Fruit fly (Drosophila melanogaster) whole organism, embryonic: ENCODE data around the gene tbrd-1.

Experiments
- Aef1 ChIP-seq: fragments of 200-800 bp; sonication (Bioruptor generic); IDR thresholded peaks from 3 replicates; pipeline ENCODE4 v1.3.6; 2022; ENCODE audit warnings: missing biosample characterization, missing genetic modification characterization
- Antp ChIP-seq: fragments of 200-800 bp; sonication (Bioruptor generic); optimal IDR thresholded peaks from 3 replicates; lab custom pipeline; 2016; ENCODE audit warnings: missing biosample characterization, missing genetic modification characterization
- B-H2 ChIP-seq: fragments of 200-800 bp; sonication (Bioruptor generic); optimal IDR thresholded peaks from 2 replicates; lab custom pipeline; 2018; ENCODE audit warnings: missing biosample characterization, mild to moderate bottlenecking, missing genetic modification characterization
- BEAF-32 ChIP-seq: fragments of 200-800 bp; sonication (Bioruptor generic); optimal IDR thresholded peaks from 3 replicates; lab custom pipeline; 2017; ENCODE audit warnings: missing biosample characterization, missing genetic modification characterization, mild to moderate bottlenecking, moderate library complexity, missing genetic modification reagents
- BtbVII ChIP-seq: fragments of 200-800 bp; sonication (Bioruptor generic); optimal IDR thresholded peaks from 3 replicates; lab custom pipeline; 2017; ENCODE audit warnings: missing biosample characterization, mild to moderate bottlenecking, missing genetic modification characterization
- CG10431 ChIP-seq: fragments of 200-800 bp; sonication (Bioruptor generic); optimal IDR thresholded peaks from 3 replicates; lab custom pipeline; 2018; ENCODE audit warnings: missing biosample characterization, mild to moderate bottlenecking, missing genetic modification characterization
- CG10462 ChIP-seq: fragments of 200-800 bp; sonication (Bioruptor generic); optimal IDR thresholded peaks from 2 replicates; lab custom pipeline; 2016; ENCODE audit warnings: missing biosample characterization, missing genetic modification characterization
- CG10654 ChIP-seq: fragments of 200-800 bp; sonication (Bioruptor generic); optimal IDR thresholded peaks from 2 replicates; lab custom pipeline; 2016; ENCODE audit warnings: missing biosample characterization, missing genetic modification characterization
- CG11247 ChIP-seq: fragments of 200-800 bp; sonication (Bioruptor generic); IDR thresholded peaks from 2 replicates; pipeline ENCODE4 v1.3.6; 2022; ENCODE audit warnings: missing biosample characterization, missing genetic modification characterization
- CG11695 ChIP-seq: fragments of 200-800 bp; sonication (Bioruptor generic); IDR thresholded peaks from 3 replicates; pipeline ENCODE4 v1.3.6; 2022; ENCODE audit warnings: missing biosample characterization, missing genetic modification characterization
- CG11723 ChIP-seq: fragments of 200-800 bp; sonication (Bioruptor generic); optimal IDR thresholded peaks from 2 replicates; lab custom pipeline; 2017; ENCODE audit warnings: missing biosample characterization, mild to moderate bottlenecking, missing genetic modification characterization
- CG12659 ChIP-seq: fragments of 200-800 bp; sonication (Bioruptor generic); optimal IDR thresholded peaks from 3 replicates; lab custom pipeline; 2017; ENCODE audit warnings: mild to moderate bottlenecking, missing biosample characterization, missing genetic modification reagents, missing genetic modification characterization
- CG15479 ChIP-seq: fragments of 200-800 bp; sonication (Bioruptor generic); optimal IDR thresholded peaks from 3 replicates; lab custom pipeline; 2019; ENCODE audit warnings: missing biosample characterization, mild to moderate bottlenecking, missing genetic modification characterization, moderate library complexity
- CG15696 ChIP-seq: fragments of 200-800 bp; sonication (Bioruptor generic); optimal IDR thresholded peaks from 2 replicates; lab custom pipeline; 2019; ENCODE audit warnings: missing biosample characterization, mild to moderate bottlenecking, missing genetic modification characterization, moderate library complexity
- CG16779 ChIP-seq: fragments of 200-800 bp; sonication (Bioruptor generic); IDR thresholded peaks from 2 replicates; pipeline ENCODE4 v1.3.6; 2022; ENCODE audit warnings: missing biosample characterization, missing genetic modification characterization
- CG18262 ChIP-seq: fragments of 200-800 bp; optimal IDR thresholded peaks from 3 replicates; lab custom pipeline; 2019; ENCODE audit warnings: missing biosample characterization, mild to moderate bottlenecking, missing genetic modification characterization, moderate library complexity
- CG18764 ChIP-seq: fragments of 200-800 bp; sonication (Bioruptor generic); optimal IDR thresholded peaks from 3 replicates; lab custom pipeline; 2016; ENCODE audit warnings: missing biosample characterization, missing genetic modification characterization
- CG2889 ChIP-seq: fragments of 200-800 bp; sonication (Bioruptor generic); IDR thresholded peaks from 3 replicates; pipeline ENCODE4 v1.3.6; 2022; ENCODE audit warnings: missing biosample characterization, missing genetic modification characterization
- CG31388 ChIP-seq: fragments of 200-800 bp; sonication (Bioruptor generic); optimal IDR thresholded peaks from 2 replicates; lab custom pipeline; 2016; ENCODE audit warnings: missing biosample characterization, missing genetic modification characterization
- CG31441 ChIP-seq: fragments of 200-800 bp; sonication (Bioruptor generic); IDR thresholded peaks from 2 replicates; pipeline ENCODE4 v1.3.6; 2022; ENCODE audit warnings: missing biosample characterization, missing genetic modification characterization
- CG3163 ChIP-seq: fragments of 200-800 bp; sonication (Bioruptor generic); optimal IDR thresholded peaks from 3 replicates; lab custom pipeline; 2016; ENCODE audit warnings: missing biosample characterization, missing genetic modification characterization
- CG32767 ChIP-seq: fragments of 200-800 bp; sonication (Bioruptor generic); IDR thresholded peaks from 2 replicates; pipeline ENCODE4 v1.3.6; 2022; ENCODE audit warnings: missing biosample characterization, missing genetic modification characterization
- CG33557 ChIP-seq: fragments of 200-800 bp; sonication (Bioruptor generic); optimal IDR thresholded peaks from 2 replicates; lab custom pipeline; 2019; ENCODE audit warnings: missing biosample characterization, mild to moderate bottlenecking, missing genetic modification characterization, moderate library complexity
- CG6765 ChIP-seq: fragments of 200-800 bp; sonication (Bioruptor generic); optimal IDR thresholded peaks from 3 replicates; lab custom pipeline; 2017; ENCODE audit warnings: missing biosample characterization, mild to moderate bottlenecking, missing genetic modification characterization
- CG6813 ChIP-seq: fragments of 200-800 bp; sonication (Bioruptor generic); optimal IDR thresholded peaks from 2 replicates; lab custom pipeline; 2017; ENCODE audit warnings: missing biosample characterization, missing genetic modification characterization, mild to moderate bottlenecking, moderate library complexity, missing genetic modification reagents
- Fer2 ChIP-seq: fragments of 200-800 bp; sonication (Bioruptor generic); optimal IDR thresholded peaks from 2 replicates; lab custom pipeline; 2018; ENCODE audit warnings: missing biosample characterization, mild to moderate bottlenecking, missing genetic modification characterization, moderate library complexity
- Gsc ChIP-seq: fragments of 200-800 bp; sonication (Bioruptor generic); IDR thresholded peaks from 2 replicates; pipeline ENCODE4 v1.3.6; 2022; ENCODE audit warnings: missing biosample characterization, missing genetic modification characterization
- HLH3B ChIP-seq: fragments of 200-800 bp; sonication (Bioruptor generic); IDR thresholded peaks from 2 replicates; pipeline ENCODE4 v1.3.6; 2022; ENCODE audit warnings: missing biosample characterization, missing genetic modification characterization
- Hsf ChIP-seq: fragments of 200-800 bp; sonication (Bioruptor generic); optimal IDR thresholded peaks from 3 replicates; lab custom pipeline; 2016; ENCODE audit warnings: missing biosample characterization, missing genetic modification characterization
- MBD-R2 ChIP-seq: fragments of 200-800 bp; sonication (Bioruptor generic); IDR thresholded peaks from 2 replicates; pipeline ENCODE4 v1.3.6; 2022; ENCODE audit warnings: missing biosample characterization, missing genetic modification characterization
- MESR4 ChIP-seq: fragments of 200-800 bp; sonication (Bioruptor generic); optimal IDR thresholded peaks from 2 replicates; lab custom pipeline; 2018; ENCODE audit warnings: missing biosample characterization, mild to moderate bottlenecking, missing genetic modification characterization, moderate library complexity
- Ravus ChIP-seq: fragments of 200-800 bp; sonication (Bioruptor generic); IDR thresholded peaks from 2 replicates; pipeline ENCODE4 v1.3.6; 2022; ENCODE audit warnings: missing biosample characterization, missing genetic modification characterization
- TFAM ChIP-seq: fragments of 200-800 bp; sonication (Bioruptor generic); optimal IDR thresholded peaks from 2 replicates; lab custom pipeline; 2017; ENCODE audit warnings: missing biosample characterization, missing genetic modification characterization, inconsistent platforms
- Usf ChIP-seq: fragments of 200-800 bp; sonication (Bioruptor generic); optimal IDR thresholded peaks from 2 replicates; lab custom pipeline; 2017; ENCODE audit warnings: missing genotype, missing biosample characterization, missing genetic modification characterization
- ac ChIP-seq: fragments of 200-800 bp; sonication (Bioruptor generic); optimal IDR thresholded peaks from 3 replicates; lab custom pipeline; 2017; ENCODE audit warnings: missing biosample characterization, mild to moderate bottlenecking, missing genetic modification characterization
- amos ChIP-seq: fragments of 200-800 bp; sonication (Bioruptor generic); IDR thresholded peaks from 2 replicates; pipeline ENCODE4 v1.3.6; 2022; ENCODE audit warnings: missing biosample characterization, missing genetic modification characterization; ENCODE audit not compliant: partially characterized antibody
- cad ChIP-seq: fragments of >200 bp; optimal IDR thresholded peaks from 2 replicates; lab custom pipeline; 2017; ENCODE audit warnings: missing biosample characterization, missing genetic modification characterization
- crol ChIP-seq: fragments of 200-800 bp; sonication (Bioruptor generic); IDR thresholded peaks from 2 replicates; pipeline ENCODE4 v1.3.6; 2022; ENCODE audit warnings: missing biosample characterization, missing genetic modification characterization
- dysf ChIP-seq: fragments of 200-800 bp; sonication (Bioruptor generic); IDR thresholded peaks from 3 replicates; pipeline ENCODE4 v1.3.6; 2022; ENCODE audit warnings: missing biosample characterization, missing genetic modification characterization
- hbn ChIP-seq: fragments of 200-800 bp; sonication (Bioruptor generic); IDR thresholded peaks from 2 replicates; pipeline ENCODE4 v1.3.6; 2022; ENCODE audit warnings: missing biosample characterization, missing genetic modification characterization; ENCODE audit not compliant: partially characterized antibody
- jigr1 ChIP-seq: fragments of 200-800 bp; sonication (Bioruptor generic); IDR thresholded peaks from 3 replicates; pipeline ENCODE4 v1.3.6; 2022; ENCODE audit warnings: missing biosample characterization, missing genetic modification characterization
- mam ChIP-seq: fragments of 200-800 bp; sonication (Bioruptor generic); optimal IDR thresholded peaks from 3 replicates; lab custom pipeline; 2016; ENCODE audit warnings: missing biosample characterization, missing genetic modification characterization
- nerfin-1 ChIP-seq: fragments of 200-800 bp; sonication (Bioruptor generic); optimal IDR thresholded peaks from 3 replicates; lab custom pipeline; 2019; ENCODE audit warnings: missing biosample characterization, mild to moderate bottlenecking, missing genetic modification characterization, moderate library complexity
- pros ChIP-seq: fragments of 200-800 bp; sonication (Bioruptor generic); optimal IDR thresholded peaks from 3 replicates; lab custom pipeline; 2019; ENCODE audit warnings: missing biosample characterization, mild to moderate bottlenecking, missing genetic modification characterization, moderate library complexity
- tll ChIP-seq, 2 experiments: fragments of 200-800 bp in 1 of 2; fragments of >200 bp in 1 of 2; sonication (Bioruptor generic) in 1 of 2; optimal IDR thresholded peaks; 2 replicates each; lab custom pipeline; 2017 to 2019; ENCODE audit warnings: missing biosample characterization in 2 of 2, missing genetic modification characterization in 2 of 2, mild to moderate bottlenecking in 1 of 2, moderate library complexity in 1 of 2
- toy ChIP-seq: fragments of 200-800 bp; sonication (Bioruptor generic); IDR thresholded peaks from 2 replicates; pipeline ENCODE4 v1.3.6; 2022; ENCODE audit warnings: missing biosample characterization, missing genetic modification characterization
- vvl ChIP-seq: fragments of 200-800 bp; sonication (Bioruptor generic); IDR thresholded peaks from 2 replicates; pipeline ENCODE4 v1.3.6; 2022; ENCODE audit warnings: missing biosample characterization, missing genetic modification characterization
- wek ChIP-seq: fragments of 200-800 bp; sonication (Bioruptor generic); optimal IDR thresholded peaks from 3 replicates; lab custom pipeline; 2018; ENCODE audit warnings: missing biosample characterization, mild to moderate bottlenecking, missing genetic modification characterization, moderate library complexity

tbrd-1 gene

DNA sequence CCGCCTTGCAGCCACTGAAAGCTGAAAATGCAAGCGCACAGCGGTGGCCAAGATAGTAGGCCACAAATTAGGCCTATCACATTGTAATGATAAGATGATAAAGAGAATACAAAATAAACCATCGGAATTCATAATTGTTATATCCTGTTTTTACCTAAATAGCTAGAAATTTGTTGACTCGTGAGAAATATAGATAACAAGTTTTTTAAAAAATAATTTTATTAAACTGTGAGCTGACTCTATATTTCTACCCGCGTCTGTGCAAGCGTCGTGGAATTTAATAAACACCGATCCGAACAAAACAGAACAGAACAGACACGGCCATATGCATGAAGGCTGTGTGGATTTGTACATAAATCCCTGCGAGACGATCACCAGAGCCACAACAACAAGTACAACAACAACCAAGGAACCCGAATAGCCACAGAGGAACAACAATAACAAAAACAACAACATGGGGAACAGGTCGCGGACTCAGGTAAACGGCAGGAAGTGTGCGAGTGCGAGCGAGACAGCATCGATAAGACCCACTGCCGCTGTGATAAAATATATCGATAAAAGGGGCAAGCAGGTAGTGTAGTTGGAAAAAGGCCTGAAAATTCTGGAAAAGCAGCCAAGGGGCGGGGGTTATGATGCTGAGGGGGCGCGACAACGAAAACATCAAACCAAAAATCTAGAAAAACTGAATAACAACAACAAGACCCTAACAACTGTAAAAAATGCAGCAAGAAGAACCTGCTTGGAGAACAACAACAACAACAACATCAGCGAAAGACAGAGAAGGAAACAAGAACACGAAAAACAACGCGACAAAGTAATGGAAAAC, 6.9 kb downstream of the tbrd-1 start (continued):
- TF ChIP-seq Antp (GFP tag; lab: Kevin White, UChicago) (peak; percentile 65), CG11695 (GFP tag; lab: Robert Waterston, UW) (peak; percentile 84), CG31441 (peak; percentile 93), CG33557 (GFP tag; lab: Kevin White, UChicago) (peak; percentile 95), CG15479 (GFP tag; lab: Kevin White, UChicago) (peak; percentile 45), TFAM (GFP tag; lab: Kevin White, UChicago) (peak; percentile 73), mam (GFP tag; lab: Kevin White, UChicago) (peak; percentile 46), ac (GFP tag; lab: Kevin White, UChicago) (peak; percentile 94), CG18262 (tag; lab: Kevin White, UChicago) (peak; percentile 96), CG32767 (GFP tag; lab: Robert Waterston, UW) (peak; percentile 89), CG10462 (GFP tag; lab: Kevin White, UChicago) (peak; percentile 74), wek (GFP tag; lab: Kevin White, UChicago) (peak; percentile 55), BEAF-32 (no peak), nerfin-1 (tag; lab: Kevin White, UChicago) (peak; percentile 91), CG31388 (GFP tag; lab: Kevin White, UChicago) (no peak), MBD-R2 (GFP tag; lab: Robert Waterston, UW) (peak; percentile 42; the same call in 1 of the 2 replicates), BtbVII (GFP tag; lab: Kevin White, UChicago) (peak; percentile 64), CG18764 (GFP tag; lab: Kevin White, UChicago) (peak; percentile 74), dysf (GFP tag; lab: Robert Waterston, UW) (peak; percentile 82), Gsc (GFP tag; lab: Robert Waterston, UW) (no peak; the same call in 1 of the 2 replicates), CG12659 (peak; percentile 70), HLH3B (peak; percentile 82), cad (peak; percentile 42), vvl (GFP tag; lab: Robert Waterston, UW) (peak; percentile 89), CG16779 (GFP tag; lab: Robert Waterston, UW) (no peak), B-H2 (GFP tag; lab: Kevin White, UChicago) (no peak), hbn (GFP tag; lab: Robert Waterston, UW) (no peak), CG6813 (GFP tag; lab: Kevin White, UChicago) (peak; percentile 90), Usf (peak; percentile 76), CG11247 (GFP tag; lab: Robert Waterston, UW) (peak; percentile 56), Fer2 (tag; lab: Kevin White, UChicago) (peak; percentile 42), CG11723 (GFP tag; lab: Kevin White, UChicago) (peak; percentile 76), CG2889 (GFP tag; lab: Robert Waterston, UW) (0 out of 3 replicates have a peak, but pooled peaks have one; percentile 20), CG10431 (GFP tag; lab: Kevin White, UChicago) (peak; percentile 81), CG3163 (GFP tag; lab: Kevin White, UChicago) (peak; percentile 5), jigr1 (GFP tag; lab: Robert Waterston, UW) (peak; percentile 78; the same call in 2 of the 3 replicates), Hsf (GFP tag; lab: Kevin White, UChicago) (peak; percentile 84), CG10654 (GFP tag; lab: Kevin White, UChicago) (peak; percentile 71), crol (GFP tag; lab: Robert Waterston, UW) (no peak; the same call in 1 of the 2 replicates), tll (GFP tag; optimal IDR thresholded peaks at IDR 0.05; lab: Kevin White, UChicago) (peak in 1 of 2 experiments; percentile 30), CG6765 (GFP tag; lab: Kevin White, UChicago) (no peak), CG15696 (tag; lab: Kevin White, UChicago) (peak; percentile 95), amos (GFP tag; lab: Robert Waterston, UW) (no peak), Aef1 (GFP tag; lab: Robert Waterston, UW) (peak; percentile 57; the same call in 2 of the 3 replicates), pros (GFP tag; lab: Kevin White, UChicago) (peak; percentile 70), toy (GFP tag; lab: Robert Waterston, UW) (no peak), MESR4 (peak; percentile 3), Ravus (0 out of 2 replicates have a peak, but pooled peaks have one; percentile 37)
